Worm (Caenorhabditis elegans) whole organism, early embryonic: ENCODE data around the gene Y66D12A.13.
A peak's percentile ranks its signal among the peaks of the same experiment; 100 is the strongest.

Source experiments
- B0310.2 ChIP-seq: sonication (generic microtip); optimal IDR thresholded peaks from 2 replicates; lab custom pipeline; 2016; ENCODE audit warnings: mild to moderate bottlenecking, missing genetic modification characterization, missing compliant biosample characterization
- F13C5.2 ChIP-seq: sonication (generic microtip); optimal IDR thresholded peaks from 2 replicates; lab custom pipeline; 2017; ENCODE audit warnings: mild to moderate bottlenecking, missing genetic modification characterization, inconsistent platforms, missing compliant biosample characterization
- aly-1 ChIP-seq: sonication (generic microtip); optimal IDR thresholded peaks from 2 replicates; lab custom pipeline; 2016; ENCODE audit warnings: missing genetic modification characterization, missing compliant biosample characterization
- ama-1 ChIP-seq: fragments of 150-350 bp; optimal IDR thresholded peaks from 2 replicates; lab custom pipeline; 2014
- ceh-13 ChIP-seq: fragments of 200-800 bp; sonication (Bioruptor generic); optimal IDR thresholded peaks from 2 replicates; lab custom pipeline; 2018; ENCODE audit warnings: mild to moderate bottlenecking, missing genetic modification characterization, missing compliant biosample characterization
- ceh-36 ChIP-seq: sonication (generic microtip); optimal IDR thresholded peaks from 2 replicates; lab custom pipeline; 2016; ENCODE audit warnings: missing genetic modification characterization, inconsistent platforms, missing compliant biosample characterization
- ets-7 ChIP-seq: sonication (generic microtip); optimal IDR thresholded peaks from 2 replicates; lab custom pipeline; 2016; ENCODE audit warnings: missing genotype, missing genetic modification characterization, missing compliant biosample characterization
- flt-1 ChIP-seq: fragments of 200-800 bp; sonication (Bioruptor generic); IDR thresholded peaks from 2 replicates; pipeline ENCODE4 v1.3.6; 2022; ENCODE audit warnings: missing genetic modification characterization, missing compliant biosample characterization
- hmbx-1 ChIP-seq: sonication (generic microtip); optimal IDR thresholded peaks from 2 replicates; lab custom pipeline; 2016; ENCODE audit warnings: mild to moderate bottlenecking, missing genetic modification characterization, missing compliant biosample characterization
- hmg-4 ChIP-seq: fragments of 200-800 bp; sonication (Bioruptor generic); optimal IDR thresholded peaks from 2 replicates; lab custom pipeline; 2018; ENCODE audit warnings: mild to moderate bottlenecking, missing genetic modification characterization, missing compliant biosample characterization
- hnd-1 ChIP-seq: sonication (generic microtip); optimal IDR thresholded peaks from 2 replicates; lab custom pipeline; 2016; ENCODE audit warnings: missing genetic modification characterization, missing compliant biosample characterization
- pes-1 ChIP-seq: fragments of 200-800 bp; sonication (Bioruptor generic); IDR thresholded peaks from 2 replicates; pipeline ENCODE4 v1.3.6; 2022; ENCODE audit warnings: missing genetic modification reagents, missing genetic modification characterization, missing compliant biosample characterization
- scrt-1 ChIP-seq: fragments of 200-800 bp; sonication (Bioruptor generic); IDR thresholded peaks from 2 replicates; pipeline ENCODE4 v1.3.6; 2022; ENCODE audit warnings: missing genetic modification characterization, missing compliant biosample characterization
- sea-1 ChIP-seq: fragments of 200-800 bp; sonication (Bioruptor generic); conservative IDR thresholded peaks from 2 replicates; pipeline ENCODE4 v1.3.6; 2022; ENCODE audit warnings: missing genetic modification characterization, missing compliant biosample characterization
- tbx-11 ChIP-seq: fragments of 200-800 bp; sonication (Bioruptor generic); IDR thresholded peaks from 2 replicates; pipeline ENCODE4 v1.3.6; 2022; ENCODE audit warnings: missing genetic modification characterization, missing compliant biosample characterization
- tbx-37 ChIP-seq: fragments of 200-800 bp; sonication (Bioruptor generic); conservative IDR thresholded peaks from 2 replicates; pipeline ENCODE4 v1.3.6; 2022; ENCODE audit warnings: missing genetic modification reagents, missing genetic modification characterization, missing compliant biosample characterization
- tra-4 ChIP-seq: sonication (generic microtip); optimal IDR thresholded peaks from 2 replicates; lab custom pipeline; 2017; ENCODE audit warnings: missing genetic modification characterization, missing compliant biosample characterization

Gene Y66D12A.13

DNA sequence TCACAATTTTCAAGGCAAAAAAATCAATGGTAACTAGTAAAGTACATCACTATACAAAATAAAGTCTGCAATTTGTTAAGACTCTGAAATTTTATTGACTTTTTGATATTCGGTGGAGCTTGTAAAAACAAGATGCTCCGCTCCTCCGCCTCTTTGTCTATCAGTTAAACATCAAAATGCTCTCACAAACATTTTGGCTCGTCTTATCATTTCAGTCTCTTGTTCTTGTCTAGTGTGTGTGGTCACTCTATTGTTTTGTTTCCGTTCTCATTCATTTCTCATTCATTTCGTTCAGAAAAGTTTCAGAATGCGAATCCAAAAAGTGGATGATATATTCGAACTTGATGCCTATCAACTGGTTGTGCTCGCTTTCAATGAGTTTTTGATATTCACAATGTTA lies at the start of gene Y66D12A.13:
TSS of gene Y66D12A.13 (plus strand) at position 301 of the 400 bp plus-strand sequence.
- no peak for TF ChIP-seq flt-1 (GFP tag; lab: Robert Waterston, UW)
- no peak for TF ChIP-seq tbx-37
- no peak for TF ChIP-seq ceh-36 (tag; lab: Kevin White, UChicago)
- no peak for TF ChIP-seq B0310.2
- no peak for TF ChIP-seq F13C5.2
- no peak for TF ChIP-seq pes-1
- no peak for TF ChIP-seq hmbx-1 (tag; lab: Kevin White, UChicago)
- TF ChIP-seq tbx-11 (GFP tag; lab: Robert Waterston, UW) = no peak
- no peak for TF ChIP-seq tra-4 (tag; lab: Kevin White, UChicago)
- no peak for TF ChIP-seq scrt-1
- no peak for TF ChIP-seq ceh-13 (GFP tag; lab: Kevin White, UChicago)
- TF ChIP-seq ets-7 = no peak
- no peak for TF ChIP-seq ama-1 (lab: Kevin White, UChicago)
- no peak for TF ChIP-seq aly-1 (tag; lab: Kevin White, UChicago)
- TF ChIP-seq hmg-4 (GFP tag; lab: Kevin White, UChicago) = no peak
- TF ChIP-seq sea-1 = no peak
- TF ChIP-seq hnd-1 = no peak

DNA sequence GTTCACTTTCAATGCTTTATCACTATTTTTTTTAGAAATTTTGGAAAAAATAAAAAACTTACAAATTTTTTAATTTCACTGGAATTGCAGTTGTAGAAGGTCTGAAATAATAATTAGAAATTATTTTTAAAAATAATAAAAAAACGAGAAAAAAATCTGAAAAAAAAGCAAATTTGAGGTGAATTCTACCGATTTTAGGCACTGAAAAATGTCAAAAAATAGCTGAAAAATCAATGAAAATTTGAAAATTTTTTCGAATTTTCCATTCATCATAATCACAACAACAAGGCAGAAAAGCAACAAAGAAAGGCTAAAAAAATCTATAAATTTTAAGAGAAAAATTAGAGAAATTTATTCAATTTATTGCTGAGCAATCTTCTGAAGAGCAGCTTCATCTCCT lies 47.5 kb upstream of the Y66D12A.13 start, which contains the start of gene nars-2:
TSS of gene nars-2 (minus strand) at position 101 of the 400 bp plus-strand sequence.
- TF ChIP-seq aly-1 (tag; lab: Kevin White, UChicago) = no peak
- TF ChIP-seq hmbx-1 (tag; lab: Kevin White, UChicago) = no peak
- TF ChIP-seq tbx-37 = no peak
- TF ChIP-seq pes-1 = no peak
- TF ChIP-seq tra-4 (tag; lab: Kevin White, UChicago) = no peak
- TF ChIP-seq B0310.2 = no peak
- TF ChIP-seq hnd-1 = no peak
- no peak for TF ChIP-seq tbx-11 (GFP tag; lab: Robert Waterston, UW)
- no peak for TF ChIP-seq scrt-1
- no peak for TF ChIP-seq hmg-4 (GFP tag; lab: Kevin White, UChicago)
- no peak for TF ChIP-seq ceh-36 (tag; lab: Kevin White, UChicago)
- TF ChIP-seq ceh-13 (GFP tag; lab: Kevin White, UChicago) = no peak

DNA sequence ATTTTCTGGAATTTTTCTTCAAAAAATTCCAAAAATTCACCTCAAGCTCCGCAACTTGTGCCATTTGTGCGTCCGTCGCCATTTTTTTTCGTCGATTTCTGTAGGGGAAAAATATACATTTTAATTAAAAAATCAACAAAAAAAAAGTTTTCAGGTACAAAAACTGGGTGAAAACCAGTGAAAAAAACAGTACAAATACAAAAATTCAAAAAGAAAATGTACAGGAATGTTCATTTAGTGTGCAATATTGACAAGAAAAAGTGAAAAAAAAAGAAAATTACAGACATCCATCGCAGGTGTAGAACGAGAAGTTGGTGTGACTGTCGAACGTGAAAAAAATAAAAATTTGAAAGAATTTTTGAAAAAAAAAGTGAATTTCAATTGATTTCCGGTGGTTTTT lies 45.4 kb upstream of the Y66D12A.13 start, which contains the start of gene tin-10:
TSS of gene tin-10 (minus strand) at position 101 of the 400 bp plus-strand sequence.
- TF ChIP-seq ama-1 (lab: Kevin White, UChicago) (no peak), tbx-11 (GFP tag; lab: Robert Waterston, UW) (no peak), flt-1 (GFP tag; lab: Robert Waterston, UW) (no peak), tbx-37 (no peak), pes-1 (no peak), hmbx-1 (tag; lab: Kevin White, UChicago) (no peak), aly-1 (tag; lab: Kevin White, UChicago) (no peak), hmg-4 (GFP tag; lab: Kevin White, UChicago) (no peak), F13C5.2 (no peak)

DNA sequence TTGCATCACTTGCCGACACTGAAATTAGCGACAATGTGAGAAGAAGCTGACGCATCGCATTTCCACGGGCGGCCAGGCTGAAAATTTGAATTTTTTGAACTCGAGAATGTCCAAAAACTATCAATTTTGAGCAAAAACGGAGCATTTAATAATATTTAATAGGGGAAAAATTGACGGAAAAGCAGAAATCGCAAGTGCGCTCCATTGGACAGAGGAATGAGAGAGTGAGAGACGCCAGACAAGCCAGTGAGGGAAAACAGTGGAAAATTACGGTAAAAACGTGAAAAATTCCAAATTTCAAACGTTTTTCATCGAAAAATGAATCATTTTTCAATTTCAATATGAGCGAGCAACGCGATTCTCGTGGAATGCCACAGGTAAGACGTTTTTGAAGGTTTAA lies 43.0 kb upstream of the Y66D12A.13 start, which contains the start of the genes Y66D12A.21 and spe-6:
TSS of gene Y66D12A.21 (minus strand) at position 90 of the 400 bp plus-strand sequence.
TSS of gene spe-6 (plus strand) at position 276 of the 400 bp plus-strand sequence.
- TF ChIP-seq tbx-37 (no peak), B0310.2 (no peak), F13C5.2 (no peak), tbx-11 (GFP tag; lab: Robert Waterston, UW) (no peak), ceh-13 (GFP tag; lab: Kevin White, UChicago) (no peak), hmbx-1 (tag; lab: Kevin White, UChicago) (no peak), ceh-36 (tag; lab: Kevin White, UChicago) (no peak), pes-1 (no peak), aly-1 (tag; lab: Kevin White, UChicago) (no peak), hnd-1 (no peak), hmg-4 (GFP tag; lab: Kevin White, UChicago) (no peak), scrt-1 (no peak), flt-1 (GFP tag; lab: Robert Waterston, UW) (no peak), tra-4 (tag; lab: Kevin White, UChicago) (no peak), sea-1 (no peak)

DNA sequence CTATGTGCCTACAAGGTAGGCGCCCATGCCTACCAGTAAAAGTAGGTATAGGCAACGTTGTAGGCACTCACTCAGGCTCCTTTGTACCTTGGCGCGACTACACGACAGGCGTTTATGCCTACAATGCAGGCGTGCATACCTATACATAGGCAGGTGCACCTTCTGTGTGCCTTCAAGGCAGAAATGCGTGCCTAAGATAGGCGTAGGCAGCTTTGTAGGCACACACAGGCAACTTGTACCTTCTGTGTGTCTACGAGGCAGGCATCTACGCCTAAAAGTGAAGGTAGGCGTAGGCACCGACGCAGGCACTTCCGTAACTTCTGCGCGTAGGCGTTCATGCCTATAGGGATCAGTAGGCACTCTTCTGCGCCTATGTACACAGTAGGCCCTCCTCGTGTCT lies 42.5 kb upstream of the Y66D12A.13 start:
- TF ChIP-seq B0310.2 = no peak
- TF ChIP-seq pes-1 = no peak
- no peak for TF ChIP-seq hnd-1
- TF ChIP-seq ama-1 (lab: Kevin White, UChicago) = no peak
- no peak for TF ChIP-seq flt-1 (GFP tag; lab: Robert Waterston, UW)
- TF ChIP-seq F13C5.2 = no peak
- TF ChIP-seq scrt-1 = 0 out of 2 replicates have a peak, but pooled peaks have one; percentile 7

- TF ChIP-seq hmbx-1 (tag; lab: Kevin White, UChicago) (no peak), pes-1 (0 out of 2 replicates have a peak, but pooled peaks have one; percentile 34), F13C5.2 (no peak), hnd-1 (no peak)
Measured at ce11 chrIII:11508816-11509215, 39.4 kb upstream of the Y66D12A.13 start, which contains the start of gene Y66D12A.19. Y66D12A.19 (plus strand) TSS chrIII:11509081.

ce11 chrIII:11510120-11510519 lies 38.0 kb upstream of the Y66D12A.13 start:
- TF ChIP-seq F13C5.2 (no peak), tra-4 (tag; lab: Kevin White, UChicago) (no peak)

DNA sequence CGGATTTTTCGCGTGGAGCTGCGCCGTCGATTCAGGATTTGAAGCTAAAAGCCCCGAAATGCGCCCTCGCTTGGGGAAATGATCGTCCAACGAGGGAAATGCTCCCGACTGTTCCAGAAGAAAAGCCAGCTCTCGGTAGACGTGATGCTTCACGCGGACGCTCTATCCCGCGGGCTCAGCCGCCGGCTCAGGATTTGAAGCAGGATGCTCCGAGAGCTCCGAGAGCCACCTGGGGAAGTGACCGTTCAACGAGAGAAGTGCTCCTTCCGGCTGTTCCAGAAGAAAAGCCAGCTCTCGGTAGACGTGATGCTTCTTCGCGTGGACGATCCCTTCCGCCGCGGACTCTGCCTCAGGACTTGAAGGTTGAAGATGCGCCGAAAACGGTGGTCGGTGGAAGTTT lies 37.3 kb upstream of the Y66D12A.13 start:
- no peak for TF ChIP-seq ets-7
- TF ChIP-seq ama-1 (lab: Kevin White, UChicago) = no peak
- no peak for TF ChIP-seq B0310.2
- TF ChIP-seq ceh-36 (tag; lab: Kevin White, UChicago) = no peak
- TF ChIP-seq tra-4 (tag; lab: Kevin White, UChicago) = no peak
- TF ChIP-seq pes-1 = no peak
